Worm (Caenorhabditis elegans) whole organism, mixed stage, embryonic: ENCODE measurements around the gene C14C11.4.
A peak's percentile ranks its signal among the peaks of the same experiment; 100 is the strongest.

Source experiments
- M03D4.4 ChIP-seq: sonication (generic microtip); optimal IDR thresholded peaks from 2 replicates; lab custom pipeline; 2017; ENCODE audit warnings: mild to moderate bottlenecking, missing genetic modification characterization, missing compliant biosample characterization
- bed-3 ChIP-seq: fragments of 200-800 bp; sonication (Bioruptor generic); optimal IDR thresholded peaks from 3 replicates; lab custom pipeline; 2018; ENCODE audit warnings: mild to moderate bottlenecking, missing genetic modification characterization, moderate library complexity, missing compliant biosample characterization
- blmp-1 ChIP-seq: fragments of 150-350 bp; optimal IDR thresholded peaks from 2 replicates; lab custom pipeline; 2014; ENCODE audit warnings: missing biosample characterization, missing genetic modification characterization
- ceh-39 ChIP-seq: fragments of 150-350 bp; optimal IDR thresholded peaks from 2 replicates; lab custom pipeline; 2014; ENCODE audit warnings: missing biosample characterization, missing genetic modification characterization
- ceh-43 ChIP-seq: fragments of 200-800 bp; sonication (Bioruptor generic); optimal IDR thresholded peaks from 2 replicates; lab custom pipeline; 2018; ENCODE audit warnings: mild to moderate bottlenecking, missing genetic modification characterization, moderate library complexity, missing compliant biosample characterization
- ceh-83 ChIP-seq: fragments of 200-800 bp; sonication (Bioruptor generic); optimal IDR thresholded peaks from 2 replicates; lab custom pipeline; 2018; ENCODE audit warnings: mild to moderate bottlenecking, missing genetic modification characterization, missing compliant biosample characterization
- cnd-1 ChIP-seq: fragments of 200-800 bp; sonication (Bioruptor generic); optimal IDR thresholded peaks from 2 replicates; lab custom pipeline; 2018; ENCODE audit warnings: mild to moderate bottlenecking, missing genetic modification characterization, missing compliant biosample characterization
- drap-1 ChIP-seq: fragments of 200-800 bp; sonication (Bioruptor generic); optimal IDR thresholded peaks from 3 replicates; lab custom pipeline; 2018; ENCODE audit warnings: mild to moderate bottlenecking, missing genetic modification characterization, missing compliant biosample characterization
- elt-1 ChIP-seq: sonication (generic microtip); optimal IDR thresholded peaks from 2 replicates; lab custom pipeline; 2017; ENCODE audit warnings: missing genetic modification characterization, mild to moderate bottlenecking, missing compliant biosample characterization, antibody characterized with exemption, moderate library complexity, borderline replicate concordance; ENCODE audit not compliant: insufficient read depth
- elt-3 ChIP-seq: fragments of 150-350 bp; optimal IDR thresholded peaks from 2 replicates; lab custom pipeline; 2014; ENCODE audit warnings: missing biosample characterization, missing genetic modification characterization
- hlh-1 ChIP-seq: fragments of 150-350 bp; optimal IDR thresholded peaks from 2 replicates; lab custom pipeline; 2014; ENCODE audit warnings: missing biosample characterization, missing genetic modification reagents, missing genetic modification characterization
- lin-13 ChIP-seq: fragments of 150-350 bp; optimal IDR thresholded peaks from 2 replicates; lab custom pipeline; 2014; ENCODE audit warnings: missing biosample characterization, missing genetic modification characterization
- lsy-2 ChIP-seq: fragments of 150-350 bp; optimal IDR thresholded peaks from 2 replicates; lab custom pipeline; 2014; ENCODE audit warnings: missing biosample characterization, missing genetic modification characterization
- mab-5 ChIP-seq: fragments of 150-350 bp; optimal IDR thresholded peaks from 2 replicates; lab custom pipeline; 2014; ENCODE audit warnings: missing biosample characterization, missing genetic modification characterization
- mep-1 ChIP-seq: fragments of 150-350 bp; optimal IDR thresholded peaks from 2 replicates; lab custom pipeline; 2017; ENCODE audit warnings: missing biosample characterization, missing genetic modification reagents, missing genetic modification characterization, inconsistent platforms
- mls-2 ChIP-seq: sonication (generic microtip); optimal IDR thresholded peaks from 2 replicates; lab custom pipeline; 2016; ENCODE audit warnings: mild to moderate bottlenecking, missing genetic modification characterization, moderate library complexity, missing compliant biosample characterization
- nhr-12 ChIP-seq: fragments of 150-350 bp; optimal IDR thresholded peaks from 2 replicates; lab custom pipeline; 2014; ENCODE audit warnings: missing biosample characterization, missing genetic modification characterization
- nhr-2 ChIP-seq: fragments of 150-350 bp; optimal IDR thresholded peaks from 2 replicates; lab custom pipeline; 2014; ENCODE audit warnings: missing biosample characterization, missing genetic modification characterization
- nhr-237 ChIP-seq: fragments of 150-350 bp; optimal IDR thresholded peaks from 2 replicates; lab custom pipeline; 2014; ENCODE audit warnings: missing biosample characterization, missing genetic modification characterization
- nhr-28 ChIP-seq: fragments of 150-350 bp; optimal IDR thresholded peaks from 2 replicates; lab custom pipeline; 2014; ENCODE audit warnings: missing biosample characterization, missing genetic modification characterization
- nhr-76 ChIP-seq: sonication (generic microtip); optimal IDR thresholded peaks from 2 replicates; lab custom pipeline; 2017; ENCODE audit warnings: missing biosample characterization, missing genetic modification characterization
- pha-4 ChIP-seq: fragments of 150-350 bp; optimal IDR thresholded peaks from 2 replicates; lab custom pipeline; 2018; ENCODE audit warnings: missing biosample characterization, missing genetic modification reagents, missing genetic modification characterization
- sem-2 ChIP-seq: fragments of 200-800 bp; sonication (Bioruptor generic); optimal IDR thresholded peaks from 2 replicates; lab custom pipeline; 2018; ENCODE audit warnings: mild to moderate bottlenecking, missing genetic modification characterization, missing compliant biosample characterization
- sptf-1 ChIP-seq: sonication (generic microtip); optimal IDR thresholded peaks from 2 replicates; lab custom pipeline; 2017; ENCODE audit warnings: mild to moderate bottlenecking, missing genetic modification characterization, moderate library complexity, missing compliant biosample characterization
- tbx-8 ChIP-seq: fragments of 200-800 bp; sonication (Bioruptor generic); optimal IDR thresholded peaks from 2 replicates; lab custom pipeline; 2018; ENCODE audit warnings: mild to moderate bottlenecking, missing genetic modification characterization, moderate library complexity, missing compliant biosample characterization
- unc-39 ChIP-seq: fragments of 150-350 bp; optimal IDR thresholded peaks from 2 replicates; lab custom pipeline; 2014; ENCODE audit warnings: missing biosample characterization, missing genetic modification characterization
- unc-62 ChIP-seq: fragments of 150-350 bp; optimal IDR thresholded peaks from 2 replicates; lab custom pipeline; 2014; ENCODE audit warnings: missing biosample characterization, missing genetic modification reagents, missing genetic modification characterization
- zip-8 ChIP-seq: fragments of 150-350 bp; optimal IDR thresholded peaks from 2 replicates; lab custom pipeline; 2014; ENCODE audit warnings: missing biosample characterization, missing genetic modification characterization
- ztf-11 ChIP-seq: fragments of 150-350 bp; optimal IDR thresholded peaks from 2 replicates; lab custom pipeline; 2014; ENCODE audit warnings: missing biosample characterization, missing genetic modification characterization

Gene C14C11.4

ce11 chrV:5647359-5647758, at the start of gene C14C11.4:
C14C11.4 (plus strand) TSS chrV:5647610.
- TF ChIP-seq sptf-1 (no peak), lin-13 (tag; lab: Kevin White, UChicago) (no peak), mls-2 (tag; lab: Kevin White, UChicago) (no peak), sem-2 (no peak), ceh-39 (tag; lab: Kevin White, UChicago) (no peak), mab-5 (tag; lab: Kevin White, UChicago) (no peak), unc-39 (tag; lab: Kevin White, UChicago) (no peak), bed-3 (GFP tag; lab: Kevin White, UChicago) (no peak), zip-8 (tag; lab: Kevin White, UChicago) (no peak), tbx-8 (no peak), lsy-2 (no peak), ztf-11 (no peak), hlh-1 (tag; lab: Kevin White, UChicago) (no peak), cnd-1 (tag; lab: Kevin White, UChicago) (no peak), nhr-28 (tag; lab: Kevin White, UChicago) (no peak), pha-4 (tag; lab: Kevin White, UChicago) (no peak), unc-62 (no peak)

ce11 chrV:5601263-5601662, 46.1 kb upstream of the C14C11.4 start, which contains the start of gene CD4.8:
CD4.8 (minus strand) TSS chrV:5601363.
- TF ChIP-seq elt-3 (tag; lab: Kevin White, UChicago) (no peak), cnd-1 (tag; lab: Kevin White, UChicago) (no peak), nhr-237 (tag; lab: Kevin White, UChicago) (no peak), ztf-11 (no peak), nhr-28 (tag; lab: Kevin White, UChicago) (no peak), ceh-43 (GFP tag; lab: Kevin White, UChicago) (no peak), pha-4 (tag; lab: Kevin White, UChicago) (no peak), lin-13 (tag; lab: Kevin White, UChicago) (no peak), mls-2 (tag; lab: Kevin White, UChicago) (no peak)
- TF ChIP-seq, all 35 proteins: peak for 0

ce11 chrV:5606255-5606654, 41.2 kb upstream of the C14C11.4 start, which contains the start of gene CD4.1:
CD4.1 (plus strand) TSS chrV:5606555.
- TF ChIP-seq pha-4 (tag; lab: Kevin White, UChicago) = no peak
- peak; percentile 12 for TF ChIP-seq hlh-1 (tag; lab: Kevin White, UChicago)

- TF ChIP-seq nhr-28 (tag; lab: Kevin White, UChicago) (no peak), unc-39 (tag; lab: Kevin White, UChicago) (no peak)
Measured at ce11 chrV:5610186-5610585, 37.2 kb upstream of the C14C11.4 start.

- TF ChIP-seq lsy-2 (no peak), pha-4 (tag; lab: Kevin White, UChicago) (no peak), blmp-1 (tag; lab: Kevin White, UChicago) (no peak), unc-62 (no peak), ceh-83 (no peak), drap-1 (GFP tag; lab: Kevin White, UChicago) (no peak), nhr-12 (tag; lab: Kevin White, UChicago) (no peak), mep-1 (tag; lab: Kevin White, UChicago) (no peak), lin-13 (tag; lab: Kevin White, UChicago) (no peak), nhr-237 (tag; lab: Kevin White, UChicago) (no peak)
- TF ChIP-seq, all 35 proteins: peak for 0
Measured at ce11 chrV:5613109-5613508, 34.3 kb upstream of the C14C11.4 start, which contains the start of gene lrpc-1. lrpc-1 (minus strand) TSS chrV:5613209.

ce11 chrV:5614724-5615123, 32.7 kb upstream of the C14C11.4 start, which contains the start of gene M03E7.3:
M03E7.3 (plus strand) TSS chrV:5615024.
- no peak for TF ChIP-seq M03D4.4 (tag; lab: Kevin White, UChicago)
- no peak for TF ChIP-seq mab-5 (tag; lab: Kevin White, UChicago)
- TF ChIP-seq lsy-2 = no peak
- no peak for TF ChIP-seq ztf-11

- TF ChIP-seq mls-2 (tag; lab: Kevin White, UChicago) (no peak), nhr-2 (tag; lab: Kevin White, UChicago) (no peak), pha-4 (tag; lab: Kevin White, UChicago) (no peak), zip-8 (tag; lab: Kevin White, UChicago) (no peak), nhr-76 (tag; lab: Kevin White, UChicago) (no peak), tbx-8 (no peak), ceh-39 (tag; lab: Kevin White, UChicago) (no peak), elt-1 (tag; lab: Kevin White, UChicago) (no peak), unc-39 (tag; lab: Kevin White, UChicago) (no peak), sptf-1 (no peak), drap-1 (GFP tag; lab: Kevin White, UChicago) (no peak)
Measured at ce11 chrV:5617301-5617700, 30.1 kb upstream of the C14C11.4 start, which contains the start of gene M03E7.2. M03E7.2 (plus strand) TSS chrV:5617601.
